Worm (Caenorhabditis elegans) whole organism, L2 larva: ENCODE results near the gene F25B4.7.

ENCODE experiments used
- R02D3.7 ChIP-seq: fragments of 150-350 bp; optimal IDR thresholded peaks from 2 replicates; lab custom pipeline; 2014; ENCODE audit warnings: missing biosample characterization, missing genetic modification characterization
- blmp-1 ChIP-seq: sonication (generic microtip); optimal IDR thresholded peaks from 2 replicates; lab custom pipeline; 2017; ENCODE audit warnings: missing genetic modification characterization, mild to moderate bottlenecking, missing compliant biosample characterization, antibody characterized with exemption, moderate library complexity; ENCODE audit not compliant: insufficient read depth
- egl-27 ChIP-seq: sonication (generic microtip); optimal IDR thresholded peaks from 3 replicates; lab custom pipeline; 2017; ENCODE audit warnings: missing biosample characterization, missing genetic modification reagents, missing genetic modification characterization
- elt-1 ChIP-seq: fragments of 150-350 bp; optimal IDR thresholded peaks from 2 replicates; lab custom pipeline; 2014; ENCODE audit warnings: missing biosample characterization, missing genetic modification characterization
- fos-1 ChIP-seq: fragments of 150-350 bp; optimal IDR thresholded peaks from 2 replicates; lab custom pipeline; 2014; ENCODE audit warnings: missing biosample characterization, missing genetic modification characterization
- lsy-2 ChIP-seq, 2 experiments: fragments of 150-350 bp in 1 of 2; sonication (generic microtip) in 1 of 2; optimal IDR thresholded peaks; 2 replicates each; lab custom pipeline; 2014 to 2017; ENCODE audit warnings: missing biosample characterization in 2 of 2, missing genetic modification characterization in 2 of 2
- mab-5 ChIP-seq: fragments of 150-350 bp; optimal IDR thresholded peaks from 2 replicates; lab custom pipeline; 2014; ENCODE audit warnings: missing biosample characterization, missing genetic modification characterization
- mbf-1 ChIP-seq: sonication (generic microtip); optimal IDR thresholded peaks from 2 replicates; lab custom pipeline; 2017; ENCODE audit warnings: missing biosample characterization, missing genetic modification characterization
- nhr-10 ChIP-seq: sonication (generic microtip); optimal IDR thresholded peaks from 2 replicates; lab custom pipeline; 2017; ENCODE audit warnings: missing biosample characterization, missing genetic modification characterization
- nhr-11 ChIP-seq: fragments of 150-350 bp; optimal IDR thresholded peaks from 2 replicates; lab custom pipeline; 2014; ENCODE audit warnings: missing biosample characterization, missing genetic modification characterization
- nhr-23 ChIP-seq: fragments of 150-350 bp; optimal IDR thresholded peaks from 2 replicates; lab custom pipeline; 2014; ENCODE audit warnings: missing biosample characterization, missing genetic modification reagents, missing genetic modification characterization
- snpc-4 ChIP-seq: fragments of 150-350 bp; optimal IDR thresholded peaks from 2 replicates; lab custom pipeline; 2014; ENCODE audit warnings: missing biosample characterization, missing genetic modification characterization
- ztf-11 ChIP-seq: sonication (generic microtip); optimal IDR thresholded peaks from 2 replicates; lab custom pipeline; 2017; ENCODE audit warnings: missing biosample characterization, missing genetic modification characterization
- ztf-4 ChIP-seq: fragments of 150-350 bp; optimal IDR thresholded peaks from 2 replicates; lab custom pipeline; 2014; ENCODE audit warnings: missing biosample characterization, missing genetic modification characterization

- TF ChIP-seq fos-1 (tag; lab: Kevin White, UChicago) (no peak), elt-1 (tag; lab: Kevin White, UChicago) (no peak), snpc-4 (tag; lab: Kevin White, UChicago) (no peak), blmp-1 (tag; lab: Kevin White, UChicago) (no peak), egl-27 (tag; lab: Kevin White, UChicago) (no peak), lsy-2 (tag; optimal IDR thresholded peaks at IDR 0.05; lab: Kevin White, UChicago) (no peak), mbf-1 (no peak), nhr-11 (tag; lab: Kevin White, UChicago) (no peak), nhr-23 (tag; lab: Kevin White, UChicago) (no peak), R02D3.7 (no peak), ztf-11 (tag; lab: Kevin White, UChicago) (no peak), mab-5 (tag; lab: Kevin White, UChicago) (no peak), ztf-4 (tag; lab: Kevin White, UChicago) (no peak), nhr-10 (no peak)
Measured at ce11 chrV:5708331-5708730, 21.3 kb upstream of the F25B4.7 start.
